Worm (Caenorhabditis elegans) whole organism, L4 larva: ENCODE data around the gene srxa-2.
A peak's percentile ranks its signal among the peaks of the same experiment; 100 is the strongest.

Experiments used
- D1046.2 ChIP-seq: fragments of 200-800 bp; sonication (Bioruptor generic); IDR thresholded peaks from 2 replicates; pipeline ENCODE4 v1.3.6; 2022; ENCODE audit warnings: missing genetic modification characterization, missing compliant biosample characterization
- Y105C5A.15 ChIP-seq: fragments of 200-800 bp; sonication (Bioruptor generic); IDR thresholded peaks from 2 replicates; pipeline ENCODE4 v1.3.6; 2022; ENCODE audit warnings: missing genetic modification characterization, missing compliant biosample characterization
- Y5F2A.4 ChIP-seq: fragments of 200-800 bp; sonication (Bioruptor generic); optimal IDR thresholded peaks from 2 replicates; lab custom pipeline; 2018; ENCODE audit warnings: mild to moderate bottlenecking, missing genetic modification characterization, missing compliant biosample characterization
- Y75B8A.6 ChIP-seq: fragments of 200-800 bp; sonication (Bioruptor generic); IDR thresholded peaks from 2 replicates; pipeline ENCODE4 v1.3.6; 2022; ENCODE audit warnings: missing genetic modification reagents, missing genetic modification characterization, missing compliant biosample characterization
- attf-4 ChIP-seq: sonication (generic microtip); optimal IDR thresholded peaks from 3 replicates; lab custom pipeline; 2017; ENCODE audit warnings: missing biosample characterization, missing genetic modification characterization
- cey-2 ChIP-seq: sonication (generic microtip); optimal IDR thresholded peaks from 3 replicates; lab custom pipeline; 2017; ENCODE audit warnings: missing genetic modification characterization, mild to moderate bottlenecking, missing compliant biosample characterization, antibody characterized with exemption, borderline replicate concordance; ENCODE audit not compliant: insufficient read depth
- ctbp-1 ChIP-seq: fragments of 200-800 bp; sonication (Bioruptor generic); IDR thresholded peaks from 2 replicates; pipeline ENCODE4 v1.3.6; 2022; ENCODE audit warnings: missing genetic modification reagents, missing genetic modification characterization, missing compliant biosample characterization
- daf-16 ChIP-seq, 3 experiments: sonication (generic microtip); optimal IDR thresholded peaks; 2 replicates each; lab custom pipeline; 2016 to 2017; ENCODE audit warnings: missing genetic modification characterization in 3 of 3, missing genetic modification reagents in 3 of 3, mild to moderate bottlenecking in 2 of 3, missing compliant biosample characterization in 2 of 3, missing biosample characterization in 1 of 3, moderate library complexity in 1 of 3
- daf-19 ChIP-seq: fragments of 200-800 bp; sonication (Bioruptor generic); conservative IDR thresholded peaks from 2 replicates; pipeline ENCODE4 v1.3.6; 2022; ENCODE audit warnings: missing genetic modification characterization, missing compliant biosample characterization
- dmd-9 ChIP-seq: fragments of 200-800 bp; sonication (Bioruptor generic); IDR thresholded peaks from 2 replicates; pipeline ENCODE4 v1.3.6; 2022; ENCODE audit warnings: missing genetic modification reagents, missing genetic modification characterization, missing compliant biosample characterization
- fkh-10 ChIP-seq: fragments of 150-350 bp; optimal IDR thresholded peaks from 2 replicates; lab custom pipeline; 2014; ENCODE audit warnings: missing biosample characterization, missing genetic modification reagents, missing genetic modification characterization
- hif-1 ChIP-seq, 2 experiments: sonication (generic microtip); optimal IDR thresholded peaks; 2 replicates each; lab custom pipeline; 2016 to 2017; ENCODE audit warnings: missing compliant biosample characterization in 2 of 2, missing genetic modification characterization in 2 of 2, missing genetic modification reagents in 2 of 2, missing genotype in 2 of 2, mild to moderate bottlenecking in 1 of 2
- hlh-11 ChIP-seq: fragments of 200-800 bp; sonication (Bioruptor generic); optimal IDR thresholded peaks from 2 replicates; lab custom pipeline; 2018; ENCODE audit warnings: mild to moderate bottlenecking, missing genetic modification characterization, missing compliant biosample characterization
- hlh-30 ChIP-seq: sonication (generic microtip); optimal IDR thresholded peaks from 2 replicates; lab custom pipeline; 2017; ENCODE audit warnings: antibody characterized with exemption, mild to moderate bottlenecking, missing genetic modification characterization, missing compliant biosample characterization; ENCODE audit not compliant: insufficient read depth
- jun-1 ChIP-seq: fragments of 150-350 bp; optimal IDR thresholded peaks from 2 replicates; lab custom pipeline; 2014; ENCODE audit warnings: missing biosample characterization, missing genetic modification reagents, missing genetic modification characterization
- lin-15B ChIP-seq: fragments of 150-350 bp; sonication (generic microtip); optimal IDR thresholded peaks from 3 replicates; lab custom pipeline; 2014; ENCODE audit warnings: missing biosample characterization, missing genetic modification characterization
- mdl-1 ChIP-seq, 2 experiments: fragments of 150-350 bp in 1 of 2; sonication (generic microtip) in 1 of 2; optimal IDR thresholded peaks; 2 replicates each; lab custom pipeline; 2014 to 2017; ENCODE audit warnings: missing biosample characterization in 2 of 2, missing genetic modification characterization in 2 of 2
- mep-1 ChIP-seq: fragments of 150-350 bp; sonication (generic microtip); optimal IDR thresholded peaks from 3 replicates; lab custom pipeline; 2014; ENCODE audit warnings: missing biosample characterization, missing genetic modification characterization
- nhr-11 ChIP-seq: fragments of 150-350 bp; optimal IDR thresholded peaks from 2 replicates; lab custom pipeline; 2014; ENCODE audit warnings: missing biosample characterization, missing genetic modification characterization
- nhr-28 ChIP-seq: fragments of 150-350 bp; optimal IDR thresholded peaks from 2 replicates; lab custom pipeline; 2014; ENCODE audit warnings: missing biosample characterization, missing genetic modification characterization
- nhr-6 ChIP-seq: fragments of 150-350 bp; optimal IDR thresholded peaks from 2 replicates; lab custom pipeline; 2014; ENCODE audit warnings: missing biosample characterization, missing genetic modification characterization
- nhr-76 ChIP-seq: fragments of 150-350 bp; optimal IDR thresholded peaks from 2 replicates; lab custom pipeline; 2014; ENCODE audit warnings: missing biosample characterization, missing genetic modification characterization
- nhr-77 ChIP-seq: fragments of 150-350 bp; optimal IDR thresholded peaks from 2 replicates; lab custom pipeline; 2014; ENCODE audit warnings: missing biosample characterization, missing genetic modification characterization
- pha-4 ChIP-seq, 2 experiments: fragments of 150-350 bp in 1 of 2; fragments of 200-800 bp in 1 of 2; sonication (Bioruptor generic) in 1 of 2; IDR thresholded peaks in 1 of 2; optimal IDR thresholded peaks in 1 of 2; 2 replicates each; pipeline versions ENCODE4 v1.3.6 to Lab custom; 2014 to 2022; ENCODE audit warnings: missing genetic modification characterization in 2 of 2, missing genetic modification reagents in 2 of 2, missing biosample characterization in 1 of 2, missing compliant biosample characterization in 1 of 2
- php-3 ChIP-seq: fragments of 200-800 bp; sonication (Bioruptor generic); IDR thresholded peaks from 2 replicates; pipeline ENCODE4 v1.3.6; 2022; ENCODE audit warnings: missing genetic modification reagents, missing genetic modification characterization, missing compliant biosample characterization
- rbr-2 ChIP-seq: sonication (generic microtip); optimal IDR thresholded peaks from 2 replicates; lab custom pipeline; 2016; ENCODE audit warnings: missing genotype, missing genetic modification characterization, missing compliant biosample characterization
- snpc-1.2 ChIP-seq: fragments of 200-800 bp; sonication (Bioruptor generic); IDR thresholded peaks from 2 replicates; pipeline ENCODE4 v1.3.6; 2022; ENCODE audit warnings: missing genetic modification reagents, missing genetic modification characterization, missing compliant biosample characterization
- snpc-4 ChIP-seq: fragments of 150-350 bp; optimal IDR thresholded peaks from 2 replicates; lab custom pipeline; 2014; ENCODE audit warnings: missing biosample characterization, missing genetic modification characterization
- unc-39 ChIP-seq: sonication (generic microtip); optimal IDR thresholded peaks from 2 replicates; lab custom pipeline; 2017; ENCODE audit warnings: missing biosample characterization, missing genetic modification characterization
- vab-7 ChIP-seq: fragments of 200-800 bp; sonication (Bioruptor generic); IDR thresholded peaks from 2 replicates; pipeline ENCODE4 v1.3.6; 2022; ENCODE audit warnings: missing genetic modification reagents, missing genetic modification characterization, missing compliant biosample characterization
- zag-1 ChIP-seq: fragments of 150-350 bp; optimal IDR thresholded peaks from 2 replicates; lab custom pipeline; 2014; ENCODE audit warnings: missing biosample characterization, missing genetic modification characterization
- zip-2 ChIP-seq: fragments of 150-350 bp; optimal IDR thresholded peaks from 2 replicates; lab custom pipeline; 2014; ENCODE audit warnings: missing biosample characterization, missing genetic modification characterization

The srxa-2 gene

ce11 chrIV:9444417-9445026 lies 21.3 kb downstream of the srxa-2 start (continued):
- TF ChIP-seq jun-1 (tag; lab: Kevin White, UChicago) = peak; percentile 85
- no peak for TF ChIP-seq nhr-76
- TF ChIP-seq attf-4 = no peak
- no peak for TF ChIP-seq D1046.2 (GFP tag; lab: Robert Waterston, UW)
- peak; percentile 94 for TF ChIP-seq snpc-1.2 (GFP tag; lab: Robert Waterston, UW)
- TF ChIP-seq ctbp-1 = peak; percentile 89
- TF ChIP-seq Y5F2A.4 (GFP tag; lab: Kevin White, UChicago) = peak; percentile 9
- TF ChIP-seq fkh-10 (GFP tag; lab: Kevin White, UChicago) = peak; percentile 88
- TF ChIP-seq mdl-1 (tag; optimal IDR thresholded peaks at IDR 0.05; lab: Kevin White, UChicago) = peak; percentile 72 to 95
- peak; percentile 72; the same call in 1 of the 2 replicates for TF ChIP-seq daf-19 (GFP tag; lab: Robert Waterston, UW)
- TF ChIP-seq snpc-4 (tag; lab: Kevin White, UChicago) = peak; percentile 97
- TF ChIP-seq rbr-2 (tag; lab: Kevin White, UChicago) = peak; percentile 95
- TF ChIP-seq daf-16 (GFP tag; optimal IDR thresholded peaks at IDR 0.05; lab: Kevin White, UChicago) = peak; percentile 35 to 87
- TF ChIP-seq daf-16 (tag; optimal IDR thresholded peaks at IDR 0.05; lab: Kevin White, UChicago) = peak; percentile 98
- TF ChIP-seq pha-4 (GFP tag; IDR thresholded peaks at IDR 0.05; lab: Robert Waterston, UW) = peak; percentile 68
- peak; percentile 74 for TF ChIP-seq pha-4 (tag; optimal IDR thresholded peaks at IDR 0.05; lab: Kevin White, UChicago)
- peak; percentile 80 for TF ChIP-seq nhr-6 (tag; lab: Kevin White, UChicago)
- no peak; the same call in 1 of the 2 replicates for TF ChIP-seq vab-7
- TF ChIP-seq dmd-9 = no peak
- no peak for TF ChIP-seq Y75B8A.6 (GFP tag; lab: Robert Waterston, UW)
- TF ChIP-seq zag-1 = peak; percentile 37
- TF ChIP-seq nhr-11 (tag; lab: Kevin White, UChicago) = peak; percentile 92
- TF ChIP-seq, all 104 proteins: peak for 67

ce11 chrIV:9445407-9445806 lies 22.2 kb downstream of the srxa-2 start, which contains the start of gene hsp-12.3:
hsp-12.3 (minus strand) TSS chrIV:9445507.
- TF ChIP-seq hif-1 (tag; optimal IDR thresholded peaks at IDR 0.05; lab: Kevin White, UChicago) (peak in 1 of 2 experiments; percentile 1), mep-1 (tag; lab: Kevin White, UChicago) (no peak)

- no peak for TF ChIP-seq rbr-2 (tag; lab: Kevin White, UChicago)
- no peak for TF ChIP-seq unc-39
- TF ChIP-seq hlh-30 (tag; lab: Kevin White, UChicago) = peak; percentile 48
- TF ChIP-seq nhr-11 (tag; lab: Kevin White, UChicago) = peak; percentile 54
- no peak for TF ChIP-seq lin-15B (tag; lab: Kevin White, UChicago)
- peak in 1 of 2 experiments; percentile 80 for TF ChIP-seq daf-16 (GFP tag; optimal IDR thresholded peaks at IDR 0.05; lab: Kevin White, UChicago)
- no peak for TF ChIP-seq daf-16 (tag; optimal IDR thresholded peaks at IDR 0.05; lab: Kevin White, UChicago)
- no peak for TF ChIP-seq nhr-28 (tag; lab: Kevin White, UChicago)
- TF ChIP-seq Y105C5A.15 (GFP tag; lab: Robert Waterston, UW) = no peak
- no peak for TF ChIP-seq cey-2 (tag; lab: Kevin White, UChicago)
Observed at ce11 chrIV:9447209-9447608, 24.0 kb downstream of the srxa-2 start, which contains the start of gene hsp-12.6. hsp-12.6 (minus strand) TSS chrIV:9447228.

ce11 chrIV:9450375-9450774 lies 27.2 kb downstream of the srxa-2 start, which contains the start of gene cpin-1:
cpin-1 (plus strand) TSS chrIV:9450675.
- TF ChIP-seq hlh-11 (tag; lab: Kevin White, UChicago) (no peak), nhr-77 (tag; lab: Kevin White, UChicago) (no peak), zip-2 (no peak), fkh-10 (GFP tag; lab: Kevin White, UChicago) (no peak), php-3 (no peak), lin-15B (tag; lab: Kevin White, UChicago) (no peak), pha-4 (GFP tag; IDR thresholded peaks at IDR 0.05; lab: Robert Waterston, UW) (no peak), pha-4 (tag; optimal IDR thresholded peaks at IDR 0.05; lab: Kevin White, UChicago) (no peak)
